Worm (Caenorhabditis elegans) whole organism, L3 larva: ENCODE measurements around the gene ZK637.4.

Experiments used
- aly-2 ChIP-seq: fragments of 150-350 bp; optimal IDR thresholded peaks from 2 replicates; lab custom pipeline; 2014; ENCODE audit warnings: missing biosample characterization, missing genetic modification characterization
- ama-1 ChIP-seq: fragments of 150-350 bp; optimal IDR thresholded peaks from 2 replicates; lab custom pipeline; 2018
- ceh-9 ChIP-seq: sonication (generic microtip); optimal IDR thresholded peaks from 2 replicates; lab custom pipeline; 2018; ENCODE audit warnings: missing biosample characterization, missing genetic modification characterization
- egl-27 ChIP-seq: sonication (generic microtip); optimal IDR thresholded peaks from 4 replicates; lab custom pipeline; 2017; ENCODE audit warnings: missing biosample characterization, missing genetic modification reagents, missing genetic modification characterization
- elt-3 ChIP-seq, 3 experiments: fragments of 150-350 bp in 1 of 3; sonication (generic microtip) in 2 of 3; optimal IDR thresholded peaks; 2 replicates in 2 of 3; 4 replicates in 1 of 3; lab custom pipeline; 2014 to 2017; ENCODE audit warnings: missing biosample characterization in 3 of 3, missing genetic modification characterization in 3 of 3
- fos-1 ChIP-seq: fragments of 150-350 bp; optimal IDR thresholded peaks from 2 replicates; lab custom pipeline; 2014; ENCODE audit warnings: missing biosample characterization, missing genetic modification characterization
- mdl-1 ChIP-seq: fragments of 150-350 bp; optimal IDR thresholded peaks from 2 replicates; lab custom pipeline; 2014; ENCODE audit warnings: missing biosample characterization, missing genetic modification characterization
- nhr-12 ChIP-seq: fragments of 150-350 bp; optimal IDR thresholded peaks from 2 replicates; lab custom pipeline; 2014; ENCODE audit warnings: missing biosample characterization, missing genetic modification characterization
- nhr-28 ChIP-seq: fragments of 150-350 bp; optimal IDR thresholded peaks from 2 replicates; lab custom pipeline; 2014; ENCODE audit warnings: missing biosample characterization, missing genetic modification characterization
- skn-1 ChIP-seq: fragments of 150-350 bp; optimal IDR thresholded peaks from 2 replicates; lab custom pipeline; 2014; ENCODE audit warnings: missing biosample characterization, missing genetic modification characterization
- tbx-2 ChIP-seq: sonication (generic microtip); optimal IDR thresholded peaks from 2 replicates; lab custom pipeline; 2016; ENCODE audit warnings: mild to moderate bottlenecking, missing genetic modification characterization, missing compliant biosample characterization
- ztf-11 ChIP-seq: fragments of 150-350 bp; optimal IDR thresholded peaks from 2 replicates; lab custom pipeline; 2014; ENCODE audit warnings: missing biosample characterization, missing genetic modification characterization
- ztf-4 ChIP-seq: fragments of 150-350 bp; optimal IDR thresholded peaks from 2 replicates; lab custom pipeline; 2014; ENCODE audit warnings: missing biosample characterization, missing genetic modification characterization

- no peak for TF ChIP-seq ztf-11
- TF ChIP-seq ama-1 (lab: Kevin White, UChicago) = no peak
- no peak for TF ChIP-seq nhr-28
- no peak for TF ChIP-seq elt-3 (tag; optimal IDR thresholded peaks at IDR 0.05; lab: Kevin White, UChicago)
- TF ChIP-seq nhr-12 (tag; lab: Kevin White, UChicago) = no peak
- no peak for TF ChIP-seq aly-2 (tag; lab: Kevin White, UChicago)
- no peak for TF ChIP-seq ztf-4
- no peak for TF ChIP-seq mdl-1 (tag; lab: Kevin White, UChicago)
- no peak for TF ChIP-seq egl-27
- no peak for TF ChIP-seq tbx-2
- no peak for TF ChIP-seq fos-1 (tag; lab: Kevin White, UChicago)
- no peak for TF ChIP-seq skn-1 (tag; lab: Kevin White, UChicago)
- TF ChIP-seq ceh-9 (tag; lab: Kevin White, UChicago) = no peak
Observed at ce11 chrIII:8934378-8934777, 40.8 kb downstream of the ZK637.4 start.
